Fruit fly (Drosophila melanogaster) whole organism, prepupa: ENCODE measurements around the gene CG10713.

Experiments used
- CG10631 ChIP-seq: fragments of 200-800 bp; sonication (Bioruptor generic); optimal IDR thresholded peaks from 2 replicates; lab custom pipeline; 2016; ENCODE audit warnings: missing biosample characterization, missing genetic modification characterization
- CG11294 ChIP-seq: fragments of 200-800 bp; sonication (Bioruptor generic); IDR thresholded peaks from 2 replicates; pipeline ENCODE4 v1.3.6; 2022; ENCODE audit warnings: missing biosample characterization, missing genetic modification characterization
- CG11762 ChIP-seq: fragments of 200-800 bp; sonication (Bioruptor generic); optimal IDR thresholded peaks from 3 replicates; lab custom pipeline; 2016; ENCODE audit warnings: missing biosample characterization, missing genetic modification characterization; ENCODE audit not compliant: insufficient read depth
- CG15336 ChIP-seq: fragments of 200-800 bp; sonication (Bioruptor generic); IDR thresholded peaks from 2 replicates; pipeline ENCODE4 v1.3.6; 2022; ENCODE audit warnings: missing biosample characterization, missing genetic modification characterization
- CG1621 ChIP-seq: fragments of 200-800 bp; sonication (Bioruptor generic); optimal IDR thresholded peaks from 3 replicates; lab custom pipeline; 2018; ENCODE audit warnings: missing biosample characterization, mild to moderate bottlenecking, missing genetic modification characterization
- CG16779 ChIP-seq: fragments of 200-800 bp; sonication (Bioruptor generic); optimal IDR thresholded peaks from 3 replicates; lab custom pipeline; 2017; ENCODE audit warnings: missing biosample characterization, mild to moderate bottlenecking, missing genetic modification characterization
- CG31627 ChIP-seq: fragments of 200-800 bp; sonication (Bioruptor generic); optimal IDR thresholded peaks from 3 replicates; lab custom pipeline; 2016; ENCODE audit warnings: missing biosample characterization, missing genetic modification characterization
- CG32006 ChIP-seq: fragments of 200-800 bp; sonication (Bioruptor generic); optimal IDR thresholded peaks from 3 replicates; lab custom pipeline; 2017; ENCODE audit warnings: missing biosample characterization, mild to moderate bottlenecking, missing genetic modification characterization
- CG34406 ChIP-seq: fragments of 200-800 bp; sonication (Bioruptor generic); optimal IDR thresholded peaks from 3 replicates; lab custom pipeline; 2016; ENCODE audit warnings: missing biosample characterization, missing genetic modification characterization
- CG3919 ChIP-seq: fragments of 200-800 bp; sonication (Bioruptor generic); optimal IDR thresholded peaks from 3 replicates; lab custom pipeline; 2016; ENCODE audit warnings: missing biosample characterization, missing genetic modification characterization
- CG4318 ChIP-seq: fragments of 200-800 bp; sonication (Bioruptor generic); optimal IDR thresholded peaks from 3 replicates; lab custom pipeline; 2017; ENCODE audit warnings: missing biosample characterization, mild to moderate bottlenecking, missing genetic modification characterization
- CG6163 ChIP-seq: fragments of 200-800 bp; sonication (Bioruptor generic); IDR thresholded peaks from 3 replicates; pipeline ENCODE4 v1.3.6; 2022; ENCODE audit warnings: missing biosample characterization, missing genetic modification characterization
- CG6276 ChIP-seq: fragments of 200-800 bp; sonication (Bioruptor generic); optimal IDR thresholded peaks from 2 replicates; lab custom pipeline; 2017; ENCODE audit warnings: missing biosample characterization, mild to moderate bottlenecking, missing genetic modification characterization
- CG6792 ChIP-seq: fragments of 200-800 bp; sonication (Bioruptor generic); optimal IDR thresholded peaks from 3 replicates; lab custom pipeline; 2016; ENCODE audit warnings: missing biosample characterization, missing genetic modification characterization
- CG6808 ChIP-seq: fragments of 200-800 bp; sonication (Bioruptor generic); optimal IDR thresholded peaks from 3 replicates; lab custom pipeline; 2017; ENCODE audit warnings: missing biosample characterization, missing genetic modification characterization, mild to moderate bottlenecking, moderate library complexity, missing genetic modification reagents
- CG6854 ChIP-seq: fragments of 200-800 bp; sonication (Bioruptor generic); optimal IDR thresholded peaks from 2 replicates; lab custom pipeline; 2017; ENCODE audit warnings: missing biosample characterization, mild to moderate bottlenecking, missing genetic modification characterization
- CG7368 ChIP-seq: fragments of 200-800 bp; sonication (Bioruptor generic); optimal IDR thresholded peaks from 3 replicates; lab custom pipeline; 2016; ENCODE audit warnings: missing biosample characterization, missing genetic modification characterization
- CG8119 ChIP-seq: fragments of 200-800 bp; sonication (Bioruptor generic); IDR thresholded peaks from 3 replicates; pipeline ENCODE4 v1.3.6; 2022; ENCODE audit warnings: missing biosample characterization, missing genetic modification characterization
- CG8319 ChIP-seq: fragments of 200-800 bp; sonication (Bioruptor generic); optimal IDR thresholded peaks from 3 replicates; lab custom pipeline; 2016; ENCODE audit warnings: missing biosample characterization, missing genetic modification characterization
- CG9139 ChIP-seq: fragments of 200-800 bp; sonication (Bioruptor generic); optimal IDR thresholded peaks from 3 replicates; lab custom pipeline; 2017; ENCODE audit warnings: missing biosample characterization, mild to moderate bottlenecking, missing genetic modification characterization
- Eip75B ChIP-seq: fragments of 200-800 bp; sonication (Bioruptor generic); optimal IDR thresholded peaks from 3 replicates; lab custom pipeline; 2016; ENCODE audit warnings: missing biosample characterization, missing genetic modification characterization
- Eip93F ChIP-seq: fragments of 200-800 bp; sonication (Bioruptor generic); optimal IDR thresholded peaks from 2 replicates; lab custom pipeline; 2016; ENCODE audit warnings: missing biosample characterization, mild to moderate bottlenecking, missing genetic modification characterization
- Ets21C ChIP-seq: fragments of 200-800 bp; sonication (Bioruptor generic); optimal IDR thresholded peaks from 3 replicates; lab custom pipeline; 2016; ENCODE audit warnings: missing biosample characterization, missing genetic modification characterization
- Ets96B ChIP-seq: fragments of 200-800 bp; optimal IDR thresholded peaks from 2 replicates; lab custom pipeline; 2019; ENCODE audit warnings: missing biosample characterization, mild to moderate bottlenecking, missing genetic modification characterization, moderate library complexity
- Hr38 ChIP-seq: sonication (Bioruptor generic); optimal IDR thresholded peaks from 2 replicates; lab custom pipeline; 2016; ENCODE audit warnings: missing biosample characterization, missing genetic modification characterization
- Lpt ChIP-seq: fragments of 200-800 bp; sonication (Bioruptor generic); optimal IDR thresholded peaks from 3 replicates; lab custom pipeline; 2016; ENCODE audit warnings: missing biosample characterization, missing genetic modification characterization
- Met ChIP-seq: fragments of 200-800 bp; sonication (Bioruptor generic); optimal IDR thresholded peaks from 3 replicates; lab custom pipeline; 2016; ENCODE audit warnings: missing biosample characterization, missing genetic modification characterization
- OdsH ChIP-seq: fragments of 200-800 bp; sonication (Bioruptor generic); optimal IDR thresholded peaks from 3 replicates; lab custom pipeline; 2016; ENCODE audit warnings: missing biosample characterization, missing genetic modification characterization
- Smox ChIP-seq: fragments of 200-800 bp; sonication (Bioruptor generic); optimal IDR thresholded peaks from 3 replicates; lab custom pipeline; 2016; ENCODE audit warnings: missing biosample characterization, missing genetic modification characterization
- Sox14 ChIP-seq: fragments of 200-800 bp; sonication (Bioruptor generic); optimal IDR thresholded peaks from 3 replicates; lab custom pipeline; 2016; ENCODE audit warnings: missing biosample characterization, missing genetic modification characterization
- Sox15 ChIP-seq: fragments of 200-800 bp; sonication (Bioruptor generic); optimal IDR thresholded peaks from 3 replicates; lab custom pipeline; 2016; ENCODE audit warnings: missing biosample characterization, missing genetic modification characterization
- acj6 ChIP-seq: fragments of 200-800 bp; sonication (Bioruptor generic); optimal IDR thresholded peaks from 3 replicates; lab custom pipeline; 2016; ENCODE audit warnings: missing biosample characterization, missing genetic modification characterization
- cyc ChIP-seq: fragments of 200-800 bp; sonication (Bioruptor generic); optimal IDR thresholded peaks from 3 replicates; lab custom pipeline; 2016; ENCODE audit warnings: missing biosample characterization, missing genetic modification characterization
- dac ChIP-seq: fragments of 200-800 bp; sonication (Bioruptor generic); optimal IDR thresholded peaks from 2 replicates; lab custom pipeline; 2017; ENCODE audit warnings: missing biosample characterization, mild to moderate bottlenecking, missing genetic modification characterization
- dsx ChIP-seq: fragments of 200-800 bp; optimal IDR thresholded peaks from 3 replicates; lab custom pipeline; 2019; ENCODE audit warnings: missing biosample characterization, mild to moderate bottlenecking, missing genetic modification characterization, moderate library complexity; ENCODE audit not compliant: poor library complexity, severe bottlenecking
- eg ChIP-seq: fragments of 200-800 bp; sonication (Bioruptor generic); IDR thresholded peaks from 3 replicates; pipeline ENCODE4 v1.3.6; 2022; ENCODE audit warnings: missing biosample characterization, missing genetic modification characterization
- esn ChIP-seq: fragments of 200-800 bp; sonication (Bioruptor generic); optimal IDR thresholded peaks from 2 replicates; lab custom pipeline; 2016; ENCODE audit warnings: missing biosample characterization, mild to moderate bottlenecking, missing genetic modification characterization, moderate library complexity
- fd59A ChIP-seq: fragments of 200-800 bp; sonication (Bioruptor generic); optimal IDR thresholded peaks from 2 replicates; lab custom pipeline; 2017; ENCODE audit warnings: missing biosample characterization, mild to moderate bottlenecking, missing genetic modification characterization, missing genetic modification reagents
- fd85E ChIP-seq: fragments of 200-800 bp; sonication (Bioruptor generic); optimal IDR thresholded peaks from 3 replicates; lab custom pipeline; 2016; ENCODE audit warnings: missing biosample characterization, missing genetic modification characterization
- fkh ChIP-seq: fragments of 200-800 bp; sonication (Bioruptor generic); optimal IDR thresholded peaks from 3 replicates; lab custom pipeline; 2017; ENCODE audit warnings: missing biosample characterization, mild to moderate bottlenecking, missing genetic modification characterization, moderate library complexity
- lz ChIP-seq: fragments of 200-800 bp; sonication (Bioruptor generic); optimal IDR thresholded peaks from 3 replicates; lab custom pipeline; 2016; ENCODE audit warnings: missing biosample characterization, missing genetic modification characterization
- pdm3 ChIP-seq: fragments of 200-800 bp; sonication (Bioruptor generic); optimal IDR thresholded peaks from 3 replicates; lab custom pipeline; 2016; ENCODE audit warnings: missing biosample characterization, missing genetic modification characterization
- salr ChIP-seq, 2 experiments: fragments of 200-800 bp; sonication (Bioruptor generic); optimal IDR thresholded peaks; 3 replicates each; lab custom pipeline; 2016 to 2018; ENCODE audit warnings: missing biosample characterization in 2 of 2, missing genetic modification characterization in 2 of 2, mild to moderate bottlenecking in 1 of 2
- ss ChIP-seq, 2 experiments: fragments of 200-800 bp; sonication (Bioruptor generic); optimal IDR thresholded peaks; 2 replicates in 1 of 2; 3 replicates in 1 of 2; lab custom pipeline; 2017 to 2018; ENCODE audit warnings: mild to moderate bottlenecking in 2 of 2, missing biosample characterization in 2 of 2, missing genetic modification characterization in 2 of 2, moderate library complexity in 1 of 2
- svp ChIP-seq: fragments of 200-800 bp; sonication (Bioruptor generic); peaks from one replicate; lab custom pipeline; 2016; ENCODE audit warnings: missing biosample characterization, missing genetic modification characterization
- topi ChIP-seq: fragments of 200-800 bp; sonication (Bioruptor generic); optimal IDR thresholded peaks from 3 replicates; lab custom pipeline; 2016; ENCODE audit warnings: missing biosample characterization, missing genetic modification characterization
- vri ChIP-seq: fragments of 200-800 bp; sonication (Bioruptor generic); optimal IDR thresholded peaks from 3 replicates; lab custom pipeline; 2016; ENCODE audit warnings: missing biosample characterization, mild to moderate bottlenecking, missing genetic modification characterization

CG10713 gene

DNA sequence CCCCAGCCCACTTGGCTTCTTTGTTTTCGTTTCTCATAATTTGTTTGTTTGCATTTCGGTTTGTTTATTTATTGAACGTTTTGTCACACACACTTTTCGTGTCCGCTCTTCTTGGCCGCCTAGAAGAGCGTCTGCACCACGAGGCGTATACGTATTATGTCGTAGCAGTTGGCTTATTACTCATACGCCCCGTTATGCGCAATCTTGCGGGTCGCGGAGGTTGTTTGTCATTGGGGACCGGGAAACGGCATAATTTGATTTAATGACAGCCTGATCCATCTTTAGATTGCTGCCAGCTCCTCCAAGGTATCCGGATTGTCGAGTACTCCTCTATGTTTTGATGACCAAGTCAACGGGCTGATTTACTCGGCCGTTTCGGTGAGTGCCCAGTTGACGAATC, 14.8 kb downstream of the CG10713 start:
- TF ChIP-seq CG34406 (GFP tag; lab: Kevin White, UChicago) (no peak), CG3919 (GFP tag; lab: Kevin White, UChicago) (no peak), CG15336 (GFP tag; lab: Robert Waterston, UW) (no peak), salr (GFP tag; optimal IDR thresholded peaks at IDR 0.05; lab: Kevin White, UChicago) (no peak), pdm3 (GFP tag; lab: Kevin White, UChicago) (no peak), CG11294 (GFP tag; lab: Robert Waterston, UW) (no peak), OdsH (GFP tag; lab: Kevin White, UChicago) (no peak), dsx (no peak), CG6808 (GFP tag; lab: Kevin White, UChicago) (no peak), CG8119 (GFP tag; lab: Robert Waterston, UW) (no peak), lz (GFP tag; lab: Kevin White, UChicago) (no peak), dac (no peak), cyc (GFP tag; lab: Kevin White, UChicago) (no peak), esn (GFP tag; lab: Kevin White, UChicago) (no peak)

DNA sequence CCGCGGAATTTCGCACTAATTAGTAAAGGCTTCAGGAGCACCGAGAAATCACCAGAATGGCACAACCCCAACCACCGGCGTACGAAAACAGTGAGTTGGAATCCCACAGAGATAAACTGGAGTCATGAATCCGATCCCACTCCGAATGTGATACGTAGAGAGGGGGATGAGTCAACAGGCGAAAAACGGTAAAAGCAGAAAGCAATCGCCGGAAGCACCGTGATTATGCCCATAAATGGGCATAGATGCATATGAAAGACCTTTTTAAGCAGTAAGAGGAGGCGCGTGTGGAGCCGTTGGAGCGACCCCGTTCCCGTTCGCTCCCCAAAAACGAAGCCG, 22.2 kb downstream of the CG10713 start:
- no peak for TF ChIP-seq CG6163 (GFP tag; lab: Robert Waterston, UW)
- peak; percentile 42 for TF ChIP-seq svp
- peak; percentile 43 for TF ChIP-seq CG1621

DNA sequence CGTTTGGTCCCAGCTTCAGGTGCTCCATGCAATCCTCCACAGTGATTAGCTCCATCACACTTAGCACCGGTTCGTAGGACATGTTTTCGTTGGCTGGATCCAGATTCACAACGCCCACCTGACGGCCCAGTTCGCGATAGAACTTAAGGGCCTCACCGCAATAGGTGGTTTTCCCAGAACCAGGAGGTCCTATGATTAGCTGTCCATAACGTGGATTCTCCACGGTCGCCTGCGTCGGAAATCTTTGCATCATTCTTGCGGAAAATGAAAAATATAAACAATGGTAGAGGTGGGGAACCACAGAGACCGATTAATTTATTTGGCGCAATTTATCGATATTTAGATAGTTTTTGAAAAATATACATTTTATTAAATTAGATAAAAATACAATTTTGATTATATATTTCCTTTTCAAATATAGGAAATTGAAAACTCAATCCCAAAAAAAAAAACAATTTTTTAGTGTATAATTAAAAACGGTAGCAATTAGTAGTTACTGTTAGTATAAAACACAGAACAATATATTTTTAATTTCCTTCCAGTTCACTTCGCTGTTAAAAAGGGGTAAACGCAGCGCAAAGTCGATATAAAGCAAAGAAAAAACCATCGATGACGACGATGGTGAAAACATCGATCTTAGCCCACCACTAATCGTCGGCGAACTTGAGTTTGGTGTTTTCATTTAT, 22.7 kb downstream of the CG10713 start, which contains the start of the genes CG10222 and flr:
CG10222 (minus strand) TSS at position 254 of the 686 bp plus-strand sequence.
flr (plus strand) TSS at position 644 of the 686 bp plus-strand sequence.
- no peak for TF ChIP-seq Eip75B (GFP tag; lab: Kevin White, UChicago)
- no peak for TF ChIP-seq Eip93F (GFP tag; lab: Kevin White, UChicago)
- no peak for TF ChIP-seq topi (GFP tag; lab: Kevin White, UChicago)
- no peak for TF ChIP-seq pdm3 (GFP tag; lab: Kevin White, UChicago)
- TF ChIP-seq CG31627 (GFP tag; lab: Kevin White, UChicago), result no peak
- TF ChIP-seq Lpt (GFP tag; lab: Kevin White, UChicago), result peak; percentile 26
- peak; percentile 16 for TF ChIP-seq CG11762
- TF ChIP-seq OdsH (GFP tag; lab: Kevin White, UChicago), result no peak
- TF ChIP-seq fd85E (GFP tag; lab: Kevin White, UChicago), result no peak
- no peak for TF ChIP-seq CG16779
- peak; percentile 24 for TF ChIP-seq CG34406 (GFP tag; lab: Kevin White, UChicago)
- TF ChIP-seq eg (GFP tag; lab: Robert Waterston, UW), result 0 out of 3 replicates have a peak, but pooled peaks have one; percentile 15
- no peak for TF ChIP-seq acj6
- TF ChIP-seq Met (GFP tag; lab: Kevin White, UChicago), result peak; percentile 24
- no peak for TF ChIP-seq ss (GFP tag; optimal IDR thresholded peaks at IDR 0.05; lab: Kevin White, UChicago)
- peak; percentile 22 for TF ChIP-seq lz (GFP tag; lab: Kevin White, UChicago)
- TF ChIP-seq Ets21C (GFP tag; lab: Kevin White, UChicago), result no peak
- no peak for TF ChIP-seq CG4318 (GFP tag; lab: Kevin White, UChicago)
- no peak for TF ChIP-seq CG10631 (GFP tag; lab: Kevin White, UChicago)
- no peak for TF ChIP-seq CG6276 (GFP tag; lab: Kevin White, UChicago)
- no peak for TF ChIP-seq CG8119 (GFP tag; lab: Robert Waterston, UW)
- TF ChIP-seq Hr38 (GFP tag; lab: Kevin White, UChicago), result no peak
- no peak for TF ChIP-seq Sox15 (GFP tag; lab: Kevin White, UChicago)
- no peak for TF ChIP-seq CG6792 (GFP tag; lab: Kevin White, UChicago)
- peak; percentile 36 for TF ChIP-seq Sox14
- no peak for TF ChIP-seq fd59A (GFP tag; lab: Kevin White, UChicago)
- TF ChIP-seq dac, result no peak
- no peak for TF ChIP-seq Smox (GFP tag; lab: Kevin White, UChicago)
- peak; percentile 3 for TF ChIP-seq CG7368 (GFP tag; lab: Kevin White, UChicago)
- no peak for TF ChIP-seq CG6854
- TF ChIP-seq CG9139, result no peak
- no peak for TF ChIP-seq fkh (GFP tag; lab: Kevin White, UChicago)
- no peak for TF ChIP-seq esn (GFP tag; lab: Kevin White, UChicago)
- TF ChIP-seq CG3919 (GFP tag; lab: Kevin White, UChicago), result peak; percentile 24
- no peak for TF ChIP-seq vri (GFP tag; lab: Kevin White, UChicago)
- TF ChIP-seq CG32006 (GFP tag; lab: Kevin White, UChicago), result no peak
- TF ChIP-seq Ets96B, result no peak
- no peak for TF ChIP-seq CG11294 (GFP tag; lab: Robert Waterston, UW)
- no peak for TF ChIP-seq CG8319 (GFP tag; lab: Kevin White, UChicago)
